Fruit fly (Drosophila melanogaster) whole organism, adult: ENCODE results near the gene CG43799.
A peak's percentile ranks its signal among the peaks of the same experiment; 100 is the strongest.

Source experiments
- CG11617 ChIP-seq: fragments of 200-800 bp; sonication (Bioruptor generic); optimal IDR thresholded peaks from 2 replicates; lab custom pipeline; 2017; ENCODE audit warnings: mild to moderate bottlenecking, missing biosample characterization, missing genetic modification reagents, missing genetic modification characterization
- CG12768 ChIP-seq: fragments of 200-800 bp; sonication (Bioruptor generic); optimal IDR thresholded peaks from 2 replicates; lab custom pipeline; 2017; ENCODE audit warnings: missing biosample characterization, missing genetic modification characterization, mild to moderate bottlenecking, moderate library complexity, missing genetic modification reagents
- CG14711 ChIP-seq: fragments of 200-800 bp; sonication (Bioruptor generic); optimal IDR thresholded peaks from 2 replicates; lab custom pipeline; 2018; ENCODE audit warnings: missing biosample characterization, mild to moderate bottlenecking, missing genetic modification characterization, moderate library complexity
- CG1620 ChIP-seq: fragments of 200-800 bp; sonication (Bioruptor generic); optimal IDR thresholded peaks from 2 replicates; lab custom pipeline; 2016; ENCODE audit warnings: missing biosample characterization, missing genetic modification characterization
- CG33017 ChIP-seq: fragments of 200-800 bp; sonication (Bioruptor generic); optimal IDR thresholded peaks from 2 replicates; lab custom pipeline; 2018; ENCODE audit warnings: missing biosample characterization, mild to moderate bottlenecking, missing genetic modification characterization, moderate library complexity
- CG5204 ChIP-seq: fragments of 200-800 bp; sonication (Bioruptor generic); optimal IDR thresholded peaks from 2 replicates; lab custom pipeline; 2016; ENCODE audit warnings: missing biosample characterization, missing genetic modification characterization
- CG7045 ChIP-seq: fragments of 200-800 bp; sonication (Bioruptor generic); optimal IDR thresholded peaks from 2 replicates; lab custom pipeline; 2017; ENCODE audit warnings: missing biosample characterization, mild to moderate bottlenecking, missing genetic modification characterization
- CG7101 ChIP-seq: fragments of 200-800 bp; sonication (Bioruptor generic); optimal IDR thresholded peaks from 2 replicates; lab custom pipeline; 2018; ENCODE audit warnings: missing biosample characterization, mild to moderate bottlenecking, missing genetic modification characterization, moderate library complexity
- Clk ChIP-seq: fragments of 200-800 bp; sonication (Bioruptor generic); optimal IDR thresholded peaks from 2 replicates; lab custom pipeline; 2017; ENCODE audit warnings: missing biosample characterization, missing genetic modification characterization
- Crg-1 ChIP-seq: fragments of 200-800 bp; sonication (Bioruptor generic); optimal IDR thresholded peaks from 2 replicates; lab custom pipeline; 2016; ENCODE audit warnings: missing biosample characterization, missing genetic modification characterization
- Hr96 ChIP-seq: fragments of 200-800 bp; sonication (Bioruptor generic); optimal IDR thresholded peaks from 2 replicates; lab custom pipeline; 2016; ENCODE audit warnings: missing biosample characterization, missing genetic modification characterization
- Mnt ChIP-seq: fragments of 200-800 bp; sonication (Bioruptor generic); optimal IDR thresholded peaks from 2 replicates; lab custom pipeline; 2016; ENCODE audit warnings: missing biosample characterization, mild to moderate bottlenecking, missing genetic modification characterization
- bab1 ChIP-seq: fragments of 200-800 bp; sonication (Bioruptor generic); optimal IDR thresholded peaks from 3 replicates; lab custom pipeline; 2019; ENCODE audit warnings: missing biosample characterization, mild to moderate bottlenecking, missing genetic modification characterization, moderate library complexity
- cic ChIP-seq: fragments of 200-800 bp; sonication (Bioruptor generic); optimal IDR thresholded peaks from 2 replicates; lab custom pipeline; 2017; ENCODE audit warnings: missing biosample characterization, mild to moderate bottlenecking, missing genetic modification characterization, moderate library complexity
- cnc ChIP-seq, 2 experiments: fragments of >200 bp; optimal IDR thresholded peaks; 2 replicates each; lab custom pipeline; 2017
- kay ChIP-seq: fragments of 200-800 bp; sonication (Bioruptor generic); peaks from one replicate; lab custom pipeline; 2016; ENCODE audit warnings: missing biosample characterization, missing genetic modification characterization, borderline replicate concordance
- ovo ChIP-seq: fragments of 200-800 bp; sonication (Bioruptor generic); optimal IDR thresholded peaks from 2 replicates; lab custom pipeline; 2016; ENCODE audit warnings: missing biosample characterization, missing genetic modification characterization
- pad ChIP-seq: fragments of 200-800 bp; sonication (Bioruptor generic); optimal IDR thresholded peaks from 3 replicates; lab custom pipeline; 2017; ENCODE audit warnings: missing biosample characterization, missing genetic modification characterization, mild to moderate bottlenecking, moderate library complexity, missing genetic modification reagents
- tj ChIP-seq: fragments of 200-800 bp; sonication (Bioruptor generic); optimal IDR thresholded peaks from 3 replicates; lab custom pipeline; 2017; ENCODE audit warnings: missing biosample characterization, mild to moderate bottlenecking, missing genetic modification characterization, moderate library complexity
- toe ChIP-seq: fragments of 200-800 bp; sonication (Bioruptor generic); optimal IDR thresholded peaks from 2 replicates; lab custom pipeline; 2016; ENCODE audit warnings: missing biosample characterization, missing genetic modification characterization

The CG43799 gene

DNA sequence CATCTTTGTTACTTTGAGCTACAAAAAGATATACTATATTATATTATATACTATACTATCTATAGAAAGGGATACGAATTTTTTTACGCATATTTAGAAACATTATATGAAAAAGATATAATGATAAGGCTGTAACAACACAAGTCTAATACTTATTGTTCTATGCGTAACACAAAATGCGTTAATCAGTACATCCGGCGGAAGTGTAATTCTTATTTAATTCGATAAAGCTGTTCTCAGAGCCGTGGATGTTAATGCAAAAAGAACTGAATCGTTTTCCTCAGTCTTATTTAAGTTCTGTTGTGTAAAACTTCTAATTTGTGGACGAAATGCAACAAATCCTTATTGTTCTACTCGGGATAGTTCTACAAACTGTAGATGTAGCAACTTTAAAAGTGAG is at the start of gene CG43799:
Gene CG43799 (plus strand): TSS at position 301 of the 400 bp plus-strand sequence.
- TF ChIP-seq pad (GFP tag; lab: Kevin White, UChicago) (no peak), Hr96 (GFP tag; lab: Kevin White, UChicago) (no peak), tj (GFP tag; lab: Kevin White, UChicago) (no peak), CG5204 (GFP tag; lab: Kevin White, UChicago) (no peak), CG12768 (no peak), ovo (no peak), CG7101 (tag; lab: Kevin White, UChicago) (no peak), CG1620 (GFP tag; lab: Kevin White, UChicago) (no peak), CG33017 (tag; lab: Kevin White, UChicago) (no peak), kay (no peak), Crg-1 (GFP tag; lab: Kevin White, UChicago) (no peak), cnc (optimal IDR thresholded peaks at IDR 0.05; lab: Kevin White, UChicago) (no peak), toe (GFP tag; lab: Kevin White, UChicago) (no peak), CG14711 (no peak), CG11617 (GFP tag; lab: Kevin White, UChicago) (no peak), cic (GFP tag; lab: Kevin White, UChicago) (no peak), CG7045 (GFP tag; lab: Kevin White, UChicago) (no peak)

DNA sequence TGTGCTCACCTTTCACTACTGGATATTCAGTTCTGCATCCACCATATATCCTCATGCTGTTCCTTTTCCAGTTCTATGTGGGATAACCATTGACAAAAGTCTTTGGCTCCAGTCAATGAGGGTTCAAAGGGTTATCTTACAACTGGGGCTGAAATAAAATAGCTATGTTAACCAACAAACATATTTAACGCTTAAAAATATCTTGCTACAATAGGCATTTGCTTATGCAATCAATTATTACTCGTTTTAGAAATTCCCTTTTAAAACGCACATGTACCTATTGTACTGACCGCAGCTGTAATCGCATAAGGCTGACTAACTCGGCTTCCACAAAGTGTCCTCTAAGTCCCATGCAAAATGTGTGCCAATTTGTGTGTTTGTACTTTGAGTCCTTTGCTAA is 48.3 kb upstream of the CG43799 start:
- TF ChIP-seq pad (GFP tag; lab: Kevin White, UChicago) (no peak), Crg-1 (GFP tag; lab: Kevin White, UChicago) (no peak), ovo (no peak), CG7045 (GFP tag; lab: Kevin White, UChicago) (no peak), CG14711 (no peak), CG7101 (tag; lab: Kevin White, UChicago) (no peak)

DNA sequence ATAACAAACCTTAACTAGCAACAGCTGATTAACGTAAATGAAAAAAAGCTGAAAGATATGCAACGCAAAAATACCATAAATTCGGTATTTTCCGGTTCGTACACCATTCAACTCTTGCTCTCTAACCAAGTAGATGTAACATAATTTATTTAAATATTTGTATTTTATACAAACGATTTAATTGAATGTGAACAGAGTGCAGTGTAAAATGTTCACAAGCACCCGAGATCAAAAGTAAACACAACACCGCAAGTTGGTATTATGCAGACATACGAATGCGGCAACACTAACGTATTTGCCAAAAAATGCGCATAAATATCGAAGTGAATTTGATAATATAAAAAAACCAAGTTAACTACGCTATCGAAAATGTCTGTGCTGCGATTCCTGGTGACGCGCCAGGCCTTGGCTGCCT is 45.5 kb upstream of the CG43799 start, which contains the start of gene MICU1:
Gene MICU1 (plus strand): TSS at position 257 of the 415 bp plus-strand sequence.
- TF ChIP-seq ovo, result no peak
- peak; percentile 24 for TF ChIP-seq Mnt (GFP tag; lab: Kevin White, UChicago)
- no peak for TF ChIP-seq CG7101 (tag; lab: Kevin White, UChicago)
- peak; percentile 39 for TF ChIP-seq CG14711
- TF ChIP-seq pad (GFP tag; lab: Kevin White, UChicago), result no peak
- peak; percentile 32 for TF ChIP-seq bab1
- TF ChIP-seq Hr96 (GFP tag; lab: Kevin White, UChicago), result no peak
- TF ChIP-seq toe (GFP tag; lab: Kevin White, UChicago), result no peak
- TF ChIP-seq CG1620 (GFP tag; lab: Kevin White, UChicago), result no peak
- TF ChIP-seq tj (GFP tag; lab: Kevin White, UChicago), result no peak
- TF ChIP-seq cnc (optimal IDR thresholded peaks at IDR 0.05; lab: Kevin White, UChicago), result no peak
- TF ChIP-seq kay, result no peak
- TF ChIP-seq Crg-1 (GFP tag; lab: Kevin White, UChicago), result no peak
- no peak for TF ChIP-seq CG12768
- TF ChIP-seq Clk (GFP tag; lab: Kevin White, UChicago), result no peak
- no peak for TF ChIP-seq CG7045 (GFP tag; lab: Kevin White, UChicago)
- TF ChIP-seq CG33017 (tag; lab: Kevin White, UChicago), result no peak
- TF ChIP-seq CG5204 (GFP tag; lab: Kevin White, UChicago), result no peak
- no peak for TF ChIP-seq cic (GFP tag; lab: Kevin White, UChicago)
- peak; percentile 15 for TF ChIP-seq CG11617 (GFP tag; lab: Kevin White, UChicago)

DNA sequence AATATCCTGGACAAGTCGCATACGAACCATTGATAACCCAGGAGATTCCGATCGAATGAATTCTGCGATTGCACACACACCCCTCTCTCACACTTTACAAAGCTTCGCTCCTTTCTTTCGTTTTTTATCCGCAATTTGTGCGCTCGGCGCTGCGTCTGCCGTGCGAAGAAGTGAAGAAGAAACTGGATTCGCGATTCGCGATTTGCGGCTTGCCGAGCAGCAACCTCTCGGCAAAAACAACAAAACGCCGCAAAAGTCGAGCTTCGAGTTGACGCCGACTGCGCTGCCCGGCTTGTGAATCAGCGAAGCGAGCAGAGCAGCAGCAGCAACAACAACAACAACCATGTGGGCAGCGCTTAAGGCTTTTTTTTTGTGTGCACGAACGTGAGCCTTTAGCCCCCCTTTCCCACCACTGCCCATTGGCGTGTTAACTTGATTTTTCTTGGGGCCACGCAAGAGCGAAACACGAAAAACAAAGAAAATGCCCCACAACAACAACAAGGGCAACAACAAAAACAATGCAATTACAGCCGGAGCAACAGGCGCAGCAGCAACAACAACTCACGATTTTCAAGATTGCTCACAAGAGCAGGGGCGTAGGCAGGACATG is 39.5 kb upstream of the CG43799 start:
- TF ChIP-seq Hr96 (GFP tag; lab: Kevin White, UChicago) (no peak), ovo (no peak), kay (no peak), pad (GFP tag; lab: Kevin White, UChicago) (no peak), cic (GFP tag; lab: Kevin White, UChicago) (no peak), CG14711 (no peak), Mnt (GFP tag; lab: Kevin White, UChicago) (no peak), CG12768 (no peak), CG33017 (tag; lab: Kevin White, UChicago) (no peak), CG1620 (GFP tag; lab: Kevin White, UChicago) (no peak), CG7045 (GFP tag; lab: Kevin White, UChicago) (no peak), cnc (optimal IDR thresholded peaks at IDR 0.05; lab: Kevin White, UChicago) (no peak), Clk (GFP tag; lab: Kevin White, UChicago) (no peak), toe (GFP tag; lab: Kevin White, UChicago) (no peak), CG5204 (GFP tag; lab: Kevin White, UChicago) (no peak), Crg-1 (GFP tag; lab: Kevin White, UChicago) (no peak)

DNA sequence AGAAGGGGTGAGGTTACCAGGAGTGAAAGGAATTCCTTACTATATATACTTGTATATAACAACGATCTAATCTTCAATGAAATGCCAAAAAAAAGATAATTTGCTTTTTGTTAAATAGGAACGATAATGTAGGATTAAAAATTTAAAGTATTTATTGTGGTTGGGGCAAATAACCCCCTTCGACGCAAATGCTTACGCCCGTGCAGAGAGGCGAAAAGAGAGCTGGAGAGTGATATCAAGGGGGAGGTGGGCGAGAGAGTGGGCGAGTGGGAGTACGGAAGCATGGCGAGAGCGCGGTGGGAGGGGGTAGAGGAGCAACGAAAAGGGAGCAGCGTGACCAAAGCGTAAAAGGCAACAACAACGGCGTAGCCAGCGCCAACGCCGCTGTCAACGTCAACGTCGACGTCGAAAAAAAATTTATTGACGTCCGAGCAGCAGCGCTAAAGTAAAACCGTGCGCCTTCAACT is 39.0 kb upstream of the CG43799 start:
- TF ChIP-seq CG7045 (GFP tag; lab: Kevin White, UChicago), result peak; percentile 99
- no peak for TF ChIP-seq cnc (optimal IDR thresholded peaks at IDR 0.05; lab: Kevin White, UChicago)
- TF ChIP-seq CG33017 (tag; lab: Kevin White, UChicago), result peak; percentile 98
- TF ChIP-seq kay, result peak; percentile 95
- TF ChIP-seq Crg-1 (GFP tag; lab: Kevin White, UChicago), result peak; percentile 96
- TF ChIP-seq Clk (GFP tag; lab: Kevin White, UChicago), result peak; percentile 98
- peak; percentile 97 for TF ChIP-seq toe (GFP tag; lab: Kevin White, UChicago)
- peak; percentile 98 for TF ChIP-seq bab1
- peak; percentile 98 for TF ChIP-seq CG12768
- TF ChIP-seq CG14711, result peak; percentile 95
- peak; percentile 93 for TF ChIP-seq pad (GFP tag; lab: Kevin White, UChicago)
- TF ChIP-seq ovo, result peak; percentile 97
- TF ChIP-seq Hr96 (GFP tag; lab: Kevin White, UChicago), result peak; percentile 97
- TF ChIP-seq CG5204 (GFP tag; lab: Kevin White, UChicago), result peak; percentile 99
- TF ChIP-seq CG7101 (tag; lab: Kevin White, UChicago), result peak; percentile 98
- TF ChIP-seq CG11617 (GFP tag; lab: Kevin White, UChicago), result peak; percentile 98
- peak; percentile 78 for TF ChIP-seq cic (GFP tag; lab: Kevin White, UChicago)
- peak; percentile 93 for TF ChIP-seq tj (GFP tag; lab: Kevin White, UChicago)
- TF ChIP-seq CG1620 (GFP tag; lab: Kevin White, UChicago), result peak; percentile 98
- TF ChIP-seq Mnt (GFP tag; lab: Kevin White, UChicago), result peak; percentile 94
